Worm (Caenorhabditis elegans) whole organism, L1 larva: Measurements from ENCODE around the gene oac-5.

ENCODE experiments used
- C04F5.9 ChIP-seq: sonication (generic microtip); optimal IDR thresholded peaks from 2 replicates; lab custom pipeline; 2016; ENCODE audit warnings: missing genetic modification characterization, missing compliant biosample characterization
- C16A3.4 ChIP-seq: fragments of 150-350 bp; optimal IDR thresholded peaks from 2 replicates; lab custom pipeline; 2014; ENCODE audit warnings: missing biosample characterization, missing genetic modification characterization
- F16B12.6 ChIP-seq: fragments of 150-350 bp; optimal IDR thresholded peaks from 2 replicates; lab custom pipeline; 2014; ENCODE audit warnings: missing biosample characterization, missing genetic modification characterization
- alr-1 ChIP-seq: fragments of 200-800 bp; sonication (Bioruptor generic); optimal IDR thresholded peaks from 2 replicates; lab custom pipeline; 2018; ENCODE audit warnings: borderline replicate concordance, mild to moderate bottlenecking, missing genetic modification characterization, missing compliant biosample characterization
- aly-2 ChIP-seq: fragments of 150-350 bp; optimal IDR thresholded peaks from 2 replicates; lab custom pipeline; 2014; ENCODE audit warnings: missing biosample characterization, missing genetic modification characterization
- ama-1 ChIP-seq: fragments of 150-350 bp; optimal IDR thresholded peaks from 2 replicates; lab custom pipeline; 2014
- blmp-1 ChIP-seq: fragments of 150-350 bp; optimal IDR thresholded peaks from 2 replicates; lab custom pipeline; 2014; ENCODE audit warnings: missing biosample characterization, missing genetic modification characterization
- ceh-63 ChIP-seq: fragments of 200-800 bp; sonication (Bioruptor generic); optimal IDR thresholded peaks from 2 replicates; lab custom pipeline; 2018; ENCODE audit warnings: mild to moderate bottlenecking, missing genetic modification characterization, missing compliant biosample characterization
- ceh-8 ChIP-seq: fragments of 200-800 bp; sonication (Bioruptor generic); optimal IDR thresholded peaks from 2 replicates; lab custom pipeline; 2018; ENCODE audit warnings: mild to moderate bottlenecking, missing genetic modification characterization, moderate library complexity, missing compliant biosample characterization
- ceh-82 ChIP-seq, 3 experiments: fragments of 150-350 bp in 1 of 3; sonication (generic microtip) in 2 of 3; optimal IDR thresholded peaks; 2 replicates each; lab custom pipeline; 2014 to 2017; ENCODE audit warnings: missing biosample characterization in 3 of 3, missing genetic modification characterization in 3 of 3
- ceh-88 ChIP-seq: fragments of 200-800 bp; sonication (Bioruptor generic); IDR thresholded peaks from 2 replicates; pipeline ENCODE4 v1.3.6; 2022; ENCODE audit warnings: missing genetic modification characterization, missing compliant biosample characterization
- ceh-90 ChIP-seq: sonication (generic microtip); optimal IDR thresholded peaks from 2 replicates; lab custom pipeline; 2016; ENCODE audit warnings: missing genetic modification characterization, missing compliant biosample characterization
- ces-1 ChIP-seq: fragments of 150-350 bp; optimal IDR thresholded peaks from 2 replicates; lab custom pipeline; 2014; ENCODE audit warnings: missing biosample characterization, missing genetic modification reagents, missing genetic modification characterization
- dpl-1 ChIP-seq, 3 experiments: fragments of 150-350 bp in 2 of 3; sonication (generic microtip) in 1 of 3; optimal IDR thresholded peaks; 2 replicates each; lab custom pipeline; 2014 to 2017; ENCODE audit warnings: missing biosample characterization in 3 of 3, missing genetic modification characterization in 3 of 3, missing genetic modification reagents in 3 of 3
- dsc-1 ChIP-seq: sonication (generic microtip); optimal IDR thresholded peaks from 2 replicates; lab custom pipeline; 2016; ENCODE audit warnings: mild to moderate bottlenecking, missing genetic modification characterization, missing compliant biosample characterization
- efl-1 ChIP-seq, 4 experiments: fragments of 150-350 bp; optimal IDR thresholded peaks in 3 of 4; peaks in 1 of 4; 1 replicate in 1 of 4; 2 replicates in 3 of 4; lab custom pipeline; 2014; ENCODE audit warnings: missing biosample characterization in 2 of 4, missing genetic modification characterization in 2 of 4, missing genetic modification reagents in 2 of 4
- egl-13 ChIP-seq: sonication (generic microtip); optimal IDR thresholded peaks from 2 replicates; lab custom pipeline; 2016; ENCODE audit warnings: missing genotype, missing genetic modification reagents, missing genetic modification characterization, missing compliant biosample characterization
- elt-3 ChIP-seq, 6 experiments: fragments of 150-350 bp in 1 of 6; sonication (generic microtip); optimal IDR thresholded peaks; 2 replicates each; lab custom pipeline; 2017 to 2018; ENCODE audit warnings: missing biosample characterization in 6 of 6, missing genetic modification characterization in 6 of 6, inconsistent platforms in 1 of 6
- fkh-4 ChIP-seq: sonication (generic microtip); optimal IDR thresholded peaks from 2 replicates; lab custom pipeline; 2016; ENCODE audit warnings: missing compliant biosample characterization, missing genetic modification characterization, borderline replicate concordance
- fkh-8 ChIP-seq: sonication (generic microtip); optimal IDR thresholded peaks from 2 replicates; lab custom pipeline; 2016; ENCODE audit warnings: mild to moderate bottlenecking, missing genetic modification characterization, missing compliant biosample characterization
- fos-1 ChIP-seq: fragments of 150-350 bp; optimal IDR thresholded peaks from 2 replicates; lab custom pipeline; 2014; ENCODE audit warnings: missing biosample characterization, missing genetic modification characterization
- grh-1 ChIP-seq: fragments of 200-800 bp; sonication (Bioruptor generic); IDR thresholded peaks from 2 replicates; pipeline ENCODE4 v1.3.6; 2022; ENCODE audit warnings: missing genetic modification reagents, missing genetic modification characterization, missing compliant biosample characterization
- hpl-2 ChIP-seq: fragments of 150-350 bp; optimal IDR thresholded peaks from 2 replicates; lab custom pipeline; 2014; ENCODE audit warnings: missing biosample characterization, missing genetic modification reagents, missing genetic modification characterization
- isw-1 ChIP-seq: fragments of 200-800 bp; sonication (Bioruptor generic); IDR thresholded peaks from 2 replicates; pipeline ENCODE4 v1.3.6; 2022; ENCODE audit warnings: missing genetic modification characterization, missing compliant biosample characterization
- lin-13 ChIP-seq: fragments of 150-350 bp; optimal IDR thresholded peaks from 2 replicates; lab custom pipeline; 2014; ENCODE audit warnings: missing biosample characterization, missing genetic modification reagents, missing genetic modification characterization
- lin-39 ChIP-seq: fragments of 150-350 bp; optimal IDR thresholded peaks from 2 replicates; lab custom pipeline; 2014; ENCODE audit warnings: missing biosample characterization, missing genetic modification reagents, missing genetic modification characterization
- lsy-2 ChIP-seq, 2 experiments: fragments of 150-350 bp; optimal IDR thresholded peaks; 2 replicates each; lab custom pipeline; 2014; ENCODE audit warnings: missing biosample characterization in 2 of 2, missing genetic modification characterization in 2 of 2
- mdl-1 ChIP-seq, 2 experiments: fragments of 150-350 bp; optimal IDR thresholded peaks; 2 replicates each; lab custom pipeline; 2014 to 2017; ENCODE audit warnings: missing biosample characterization in 2 of 2, missing genetic modification characterization in 2 of 2, inconsistent platforms in 1 of 2
- mef-2 ChIP-seq: fragments of 150-350 bp; optimal IDR thresholded peaks from 2 replicates; lab custom pipeline; 2014; ENCODE audit warnings: missing biosample characterization, missing genetic modification characterization
- mep-1 ChIP-seq: fragments of 150-350 bp; optimal IDR thresholded peaks from 2 replicates; lab custom pipeline; 2014; ENCODE audit warnings: missing biosample characterization, missing genetic modification characterization
- nhr-12 ChIP-seq: sonication (generic microtip); optimal IDR thresholded peaks from 2 replicates; lab custom pipeline; 2017; ENCODE audit warnings: missing biosample characterization, missing genetic modification characterization
- nhr-237 ChIP-seq: fragments of 150-350 bp; optimal IDR thresholded peaks from 2 replicates; lab custom pipeline; 2014; ENCODE audit warnings: missing biosample characterization, missing genetic modification characterization
- nhr-28 ChIP-seq: fragments of 150-350 bp; optimal IDR thresholded peaks from 2 replicates; lab custom pipeline; 2014; ENCODE audit warnings: missing biosample characterization, missing genetic modification characterization
- nhr-47 ChIP-seq: sonication (generic microtip); optimal IDR thresholded peaks from 2 replicates; lab custom pipeline; 2016; ENCODE audit warnings: mild to moderate bottlenecking, missing genetic modification characterization, moderate library complexity, missing compliant biosample characterization
- nhr-85 ChIP-seq: sonication (generic microtip); peaks from one replicate; lab custom pipeline; 2016; ENCODE audit warnings: missing genetic modification characterization, inconsistent platforms, missing compliant biosample characterization
- skn-1 ChIP-seq: fragments of 150-350 bp; optimal IDR thresholded peaks from 2 replicates; lab custom pipeline; 2014; ENCODE audit warnings: missing biosample characterization, missing genetic modification characterization
- snpc-4 ChIP-seq: fragments of 150-350 bp; optimal IDR thresholded peaks from 2 replicates; lab custom pipeline; 2014; ENCODE audit warnings: missing biosample characterization, missing genetic modification characterization
- sox-4 ChIP-seq: sonication (generic microtip); optimal IDR thresholded peaks from 2 replicates; lab custom pipeline; 2016; ENCODE audit warnings: missing genetic modification characterization, missing compliant biosample characterization
- sptf-1 ChIP-seq: fragments of 150-350 bp; optimal IDR thresholded peaks from 2 replicates; lab custom pipeline; 2014; ENCODE audit warnings: missing biosample characterization, missing genetic modification characterization
- swsn-7 ChIP-seq: sonication (generic microtip); optimal IDR thresholded peaks from 2 replicates; lab custom pipeline; 2016; ENCODE audit warnings: missing genetic modification characterization, missing compliant biosample characterization
- unc-130 ChIP-seq: fragments of 150-350 bp; optimal IDR thresholded peaks from 2 replicates; lab custom pipeline; 2017; ENCODE audit warnings: missing biosample characterization, missing genetic modification characterization, inconsistent platforms
- unc-30 ChIP-seq: sonication (generic microtip); optimal IDR thresholded peaks from 2 replicates; lab custom pipeline; 2017; ENCODE audit warnings: missing biosample characterization, missing genetic modification characterization
- unc-62 ChIP-seq: fragments of 150-350 bp; optimal IDR thresholded peaks from 2 replicates; lab custom pipeline; 2014; ENCODE audit warnings: missing biosample characterization, missing genetic modification reagents, missing genetic modification characterization
- unc-86 ChIP-seq: sonication (generic microtip); optimal IDR thresholded peaks from 2 replicates; lab custom pipeline; 2016; ENCODE audit warnings: missing genetic modification characterization, missing compliant biosample characterization
- unc-98 ChIP-seq: fragments of 200-800 bp; sonication (Bioruptor generic); IDR thresholded peaks from 2 replicates; pipeline ENCODE4 v1.3.6; 2022; ENCODE audit warnings: missing genetic modification characterization, missing compliant biosample characterization
- zag-1 ChIP-seq: fragments of 150-350 bp; optimal IDR thresholded peaks from 2 replicates; lab custom pipeline; 2014; ENCODE audit warnings: missing biosample characterization, missing genetic modification characterization
- ztf-4 ChIP-seq: fragments of 150-350 bp; optimal IDR thresholded peaks from 2 replicates; lab custom pipeline; 2014; ENCODE audit warnings: missing biosample characterization, missing genetic modification characterization

oac-5 gene

ce11 chrV:16322155-16322554, 29.6 kb downstream of the oac-5 start:
- no peak for TF ChIP-seq mef-2
- TF ChIP-seq ceh-82 (tag; optimal IDR thresholded peaks at IDR 0.05; lab: Kevin White, UChicago) = no peak
- TF ChIP-seq fkh-4 (tag; lab: Kevin White, UChicago) = no peak
- TF ChIP-seq mep-1 = no peak
- no peak for TF ChIP-seq ces-1 (GFP tag; lab: Kevin White, UChicago)
- no peak for TF ChIP-seq efl-1 (optimal IDR thresholded peaks at IDR 0.05; lab: Kevin White, UChicago)
- no peak for TF ChIP-seq efl-1 (GFP tag; optimal IDR thresholded peaks at IDR 0.05 in 1 of 2; lab: Kevin White, UChicago)
- no peak for TF ChIP-seq unc-62 (GFP tag; lab: Kevin White, UChicago)
- no peak for TF ChIP-seq sptf-1 (tag; lab: Kevin White, UChicago)
- no peak for TF ChIP-seq sox-4
- no peak for TF ChIP-seq nhr-237 (tag; lab: Kevin White, UChicago)
- TF ChIP-seq ceh-63 (GFP tag; lab: Kevin White, UChicago) = no peak
- no peak for TF ChIP-seq ztf-4 (tag; lab: Kevin White, UChicago)
- no peak for TF ChIP-seq hpl-2
- no peak for TF ChIP-seq dsc-1
- TF ChIP-seq fkh-8 = no peak
- no peak for TF ChIP-seq unc-30

DNA sequence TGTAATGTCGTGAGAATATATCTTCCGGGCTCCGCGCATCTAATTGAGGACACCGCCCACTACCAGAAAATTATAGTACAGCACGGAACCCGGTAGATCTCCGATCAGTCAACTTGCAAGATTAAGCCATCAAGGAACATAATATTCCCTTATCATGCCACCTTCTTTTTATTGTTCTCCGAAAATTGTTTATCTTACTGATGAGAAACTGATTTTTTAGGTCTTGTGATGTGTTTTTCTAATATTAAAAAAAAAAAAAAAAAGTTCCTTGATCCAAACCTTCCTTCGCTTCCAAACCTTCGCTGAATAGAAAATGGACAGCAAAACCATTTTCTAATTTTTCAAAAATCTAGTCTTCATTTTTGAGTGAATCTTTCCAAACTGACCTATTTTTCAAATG, 36.3 kb downstream of the oac-5 start, which contains the start of gene F57G8.7:
F57G8.7 (plus strand) TSS at position 301 of the 400 bp plus-strand sequence.
- TF ChIP-seq mep-1 (no peak), elt-3 (tag; optimal IDR thresholded peaks at IDR 0.05; lab: Kevin White, UChicago) (no peak), unc-30 (no peak), ceh-90 (tag; lab: Kevin White, UChicago) (no peak), unc-98 (GFP tag; lab: Robert Waterston, UW) (no peak), unc-130 (tag; lab: Kevin White, UChicago) (no peak), C16A3.4 (tag; lab: Kevin White, UChicago) (no peak), F16B12.6 (tag; lab: Kevin White, UChicago) (no peak), fkh-4 (tag; lab: Kevin White, UChicago) (no peak), nhr-28 (no peak), fos-1 (no peak), ceh-8 (GFP tag; lab: Kevin White, UChicago) (no peak), grh-1 (GFP tag; lab: Robert Waterston, UW) (no peak), ceh-88 (GFP tag; lab: Robert Waterston, UW) (no peak), ceh-63 (GFP tag; lab: Kevin White, UChicago) (no peak), blmp-1 (tag; lab: Kevin White, UChicago) (no peak), nhr-12 (no peak)
- TF ChIP-seq, all 84 proteins: peak for 0

ce11 chrV:16333412-16333811, 40.9 kb downstream of the oac-5 start, which contains the start of gene srh-167:
Gene srh-167 (plus strand): TSS chrV:16333712.
- TF ChIP-seq isw-1 (no peak), snpc-4 (tag; lab: Kevin White, UChicago) (no peak), egl-13 (no peak), ama-1 (lab: Kevin White, UChicago) (no peak), ceh-8 (GFP tag; lab: Kevin White, UChicago) (no peak), fkh-8 (no peak), lin-13 (GFP tag; lab: Kevin White, UChicago) (no peak), unc-86 (tag; lab: Kevin White, UChicago) (no peak), mdl-1 (tag; optimal IDR thresholded peaks at IDR 0.05; lab: Kevin White, UChicago) (no peak), swsn-7 (tag; lab: Kevin White, UChicago) (no peak), lsy-2 (tag; optimal IDR thresholded peaks at IDR 0.05; lab: Kevin White, UChicago) (no peak), C16A3.4 (tag; lab: Kevin White, UChicago) (no peak), sptf-1 (tag; lab: Kevin White, UChicago) (no peak), F16B12.6 (tag; lab: Kevin White, UChicago) (no peak)
- TF ChIP-seq, all 84 proteins: peak for 0

DNA sequence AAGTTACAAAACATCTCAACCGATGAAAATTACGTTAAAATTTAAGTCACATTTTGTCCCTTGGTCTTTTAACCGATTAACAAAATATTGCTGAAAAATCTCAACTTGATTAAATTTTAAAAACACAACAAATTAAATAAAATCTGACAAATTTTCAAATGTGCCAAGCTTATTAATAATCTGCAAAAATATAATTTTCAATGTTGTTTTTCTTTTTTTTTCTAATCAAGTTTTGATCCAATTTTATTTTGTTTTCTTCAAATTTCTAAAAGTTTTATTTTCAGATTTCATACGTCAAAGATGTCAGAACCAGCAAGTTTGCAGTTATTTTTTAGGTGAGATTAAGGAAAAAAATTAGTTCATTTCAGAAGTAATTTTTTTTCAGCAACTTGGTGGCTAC, 43.8 kb downstream of the oac-5 start, which contains the start of gene srw-87:
srw-87 (plus strand) TSS at position 301 of the 400 bp plus-strand sequence.
- TF ChIP-seq nhr-12 = no peak
- no peak for TF ChIP-seq lin-39 (tag; lab: Kevin White, UChicago)
- no peak for TF ChIP-seq C04F5.9 (tag; lab: Kevin White, UChicago)
- no peak for TF ChIP-seq dsc-1
- TF ChIP-seq nhr-47 = no peak
- no peak for TF ChIP-seq nhr-85 (tag; lab: Kevin White, UChicago)
- no peak for TF ChIP-seq skn-1 (tag; lab: Kevin White, UChicago)
- TF ChIP-seq ceh-88 (GFP tag; lab: Robert Waterston, UW) = no peak
- no peak for TF ChIP-seq dpl-1 (GFP tag; optimal IDR thresholded peaks at IDR 0.05; lab: Kevin White, UChicago)
- no peak for TF ChIP-seq fos-1
- TF ChIP-seq zag-1 = no peak
- no peak for TF ChIP-seq nhr-28
- no peak for TF ChIP-seq aly-2 (tag; lab: Kevin White, UChicago)
- TF ChIP-seq mep-1 = no peak
- no peak for TF ChIP-seq alr-1 (tag; lab: Kevin White, UChicago)
- TF ChIP-seq, all 84 proteins: peak for 0
